Worm (Caenorhabditis elegans) whole organism, young adult: ENCODE results near the gene F14H12.2.
"Not testable (repeated sequence)": the region's sequence is repeated elsewhere in the genome, so short reads cannot be mapped to it uniquely, and the experiment has no call there.

Source experiments
- F52B5.7 ChIP-seq: sonication (generic microtip); optimal IDR thresholded peaks from 2 replicates; lab custom pipeline; 2016; ENCODE audit warnings: mild to moderate bottlenecking, missing genetic modification characterization, missing compliant biosample characterization
- Y53F4B.3 ChIP-seq: fragments of 200-800 bp; sonication (Bioruptor generic); IDR thresholded peaks from 2 replicates; pipeline ENCODE4 v1.3.6; 2022; ENCODE audit warnings: missing genetic modification reagents, missing genetic modification characterization, missing compliant biosample characterization

- not testable (repeated sequence) for TF ChIP-seq F52B5.7 (tag; lab: Kevin White, UChicago); Y53F4B.3
Observed at ce11 chrX:4394505-4394904, 44.2 kb downstream of the F14H12.2 start.
